Worm (Caenorhabditis elegans) whole organism, midembryonic: ENCODE measurements around the gene F44F4.3.
"Not testable (repeated sequence)": the region's sequence is repeated elsewhere in the genome, so short reads cannot be mapped to it uniquely, and the experiment has no call there.

Source experiments
- T22C8.4 ChIP-seq: fragments of 200-800 bp; sonication (Bioruptor generic); IDR thresholded peaks from 2 replicates; pipeline ENCODE4 v1.3.6; 2022; ENCODE audit warnings: missing genetic modification characterization, missing compliant biosample characterization
- cog-1 ChIP-seq: sonication (generic microtip); optimal IDR thresholded peaks from 2 replicates; lab custom pipeline; 2016; ENCODE audit warnings: missing genetic modification characterization, missing compliant biosample characterization
- flt-1 ChIP-seq: fragments of 200-800 bp; sonication (Bioruptor generic); IDR thresholded peaks from 2 replicates; pipeline ENCODE4 v1.3.6; 2022; ENCODE audit warnings: missing genetic modification characterization, missing compliant biosample characterization
- klf-2 ChIP-seq: fragments of 200-800 bp; sonication (Bioruptor generic); conservative IDR thresholded peaks from 2 replicates; pipeline ENCODE4 v1.3.6; 2022; ENCODE audit warnings: missing genetic modification reagents, missing genetic modification characterization, missing compliant biosample characterization
- med-1 ChIP-seq: sonication (generic microtip); optimal IDR thresholded peaks from 2 replicates; lab custom pipeline; 2017; ENCODE audit warnings: missing genetic modification characterization, mild to moderate bottlenecking, missing compliant biosample characterization, antibody characterized with exemption, missing genetic modification reagents; ENCODE audit not compliant: insufficient read depth
- ref-1 ChIP-seq: fragments of 200-800 bp; sonication (Bioruptor generic); conservative IDR thresholded peaks from 2 replicates; pipeline ENCODE4 v1.3.6; 2022; ENCODE audit warnings: missing genetic modification reagents, missing genetic modification characterization, missing compliant biosample characterization
- tab-1 ChIP-seq: fragments of 200-800 bp; sonication (Bioruptor generic); IDR thresholded peaks from 2 replicates; pipeline ENCODE4 v1.3.6; 2022; ENCODE audit warnings: missing genetic modification characterization, missing compliant biosample characterization
- ztf-23 ChIP-seq: fragments of 200-800 bp; sonication (Bioruptor generic); IDR thresholded peaks from 2 replicates; pipeline ENCODE4 v1.3.6; 2022; ENCODE audit warnings: missing genetic modification reagents, missing genetic modification characterization, missing compliant biosample characterization
- ztf-29 ChIP-seq: fragments of 200-800 bp; sonication (Bioruptor generic); IDR thresholded peaks from 2 replicates; pipeline ENCODE4 v1.3.6; 2022; ENCODE audit warnings: missing genetic modification reagents, missing genetic modification characterization, missing compliant biosample characterization

F44F4.3 gene

ce11 chrII:10923948-10924347 lies 38.2 kb upstream of the F44F4.3 start, which contains the start of gene Y19D2B.2:
TSS of gene Y19D2B.2 (plus strand) at chrII:10924248.
- TF ChIP-seq ztf-29 (GFP tag; lab: Robert Waterston, UW) (no peak), med-1 (no peak), klf-2 (GFP tag; lab: Robert Waterston, UW) (no peak), tab-1 (no peak), T22C8.4 (no peak), cog-1 (tag; lab: Kevin White, UChicago) (no peak), flt-1 (GFP tag; lab: Robert Waterston, UW) (no peak), ztf-23 (no peak), ref-1 (GFP tag; lab: Robert Waterston, UW) (no peak)

ce11 chrII:10922874-10923273 lies 37.2 kb upstream of the F44F4.3 start, which contains the start of gene Y19D2B.1:
TSS of gene Y19D2B.1 (minus strand) at chrII:10922974.
- not testable (repeated sequence) for TF ChIP-seq T22C8.4; cog-1 (tag; lab: Kevin White, UChicago); tab-1

- TF ChIP-seq ztf-23 (no peak), T22C8.4 (no peak), med-1 (no peak), ref-1 (GFP tag; lab: Robert Waterston, UW) (no peak), tab-1 (no peak), flt-1 (GFP tag; lab: Robert Waterston, UW) (no peak), ztf-29 (GFP tag; lab: Robert Waterston, UW) (no peak), cog-1 (tag; lab: Kevin White, UChicago) (no peak), klf-2 (GFP tag; lab: Robert Waterston, UW) (no peak)
Measured at ce11 chrII:10918293-10918756, 32.6 kb upstream of the F44F4.3 start, which contains the start of gene tba-4. TSS of gene tba-4 (plus strand) at chrII:10918706.

ce11 chrII:10917174-10917573 lies 31.5 kb upstream of the F44F4.3 start, which contains the start of gene F44F4.10:
TSS of gene F44F4.10 (minus strand) at chrII:10917274.
- TF ChIP-seq T22C8.4, result no peak
- no peak for TF ChIP-seq tab-1
- TF ChIP-seq flt-1 (GFP tag; lab: Robert Waterston, UW), result no peak
- TF ChIP-seq med-1, result no peak
- TF ChIP-seq ztf-23, result no peak
- no peak for TF ChIP-seq klf-2 (GFP tag; lab: Robert Waterston, UW)
- TF ChIP-seq ref-1 (GFP tag; lab: Robert Waterston, UW), result no peak

ce11 chrII:10915732-10916131 lies 30.0 kb upstream of the F44F4.3 start, which contains the start of gene F44F4.9:
TSS of gene F44F4.9 (minus strand) at chrII:10915832.
- TF ChIP-seq flt-1 (GFP tag; lab: Robert Waterston, UW), result no peak
- TF ChIP-seq klf-2 (GFP tag; lab: Robert Waterston, UW), result no peak

- TF ChIP-seq cog-1 (tag; lab: Kevin White, UChicago), result no peak
Measured at ce11 chrII:10914366-10914765, 28.6 kb upstream of the F44F4.3 start, which contains the start of gene F44F4.15. TSS of gene F44F4.15 (plus strand) at chrII:10914666.

- no peak for TF ChIP-seq med-1
- no peak for TF ChIP-seq ztf-29 (GFP tag; lab: Robert Waterston, UW)
- TF ChIP-seq tab-1, result no peak
- TF ChIP-seq ztf-23, result no peak
- no peak for TF ChIP-seq cog-1 (tag; lab: Kevin White, UChicago)
- TF ChIP-seq flt-1 (GFP tag; lab: Robert Waterston, UW), result no peak
- TF ChIP-seq ref-1 (GFP tag; lab: Robert Waterston, UW), result no peak
- TF ChIP-seq T22C8.4, result no peak
- TF ChIP-seq klf-2 (GFP tag; lab: Robert Waterston, UW), result no peak
Measured at ce11 chrII:10912995-10913394, 27.3 kb upstream of the F44F4.3 start.

- TF ChIP-seq tab-1, result no peak
- no peak for TF ChIP-seq klf-2 (GFP tag; lab: Robert Waterston, UW)
- TF ChIP-seq flt-1 (GFP tag; lab: Robert Waterston, UW), result no peak
- no peak for TF ChIP-seq T22C8.4
- no peak for TF ChIP-seq ref-1 (GFP tag; lab: Robert Waterston, UW)
- TF ChIP-seq cog-1 (tag; lab: Kevin White, UChicago), result no peak
- TF ChIP-seq ztf-23, result no peak
- no peak for TF ChIP-seq ztf-29 (GFP tag; lab: Robert Waterston, UW)
- TF ChIP-seq med-1, result no peak
Measured at ce11 chrII:10910219-10910618, 24.5 kb upstream of the F44F4.3 start, which contains the start of gene sra-11. TSS of gene sra-11 (minus strand) at chrII:10910319.

ce11 chrII:10904379-10904778 lies 18.7 kb upstream of the F44F4.3 start, which contains the start of gene sra-12:
TSS of gene sra-12 (minus strand) at chrII:10904479.
- not testable (repeated sequence) for TF ChIP-seq tab-1; ref-1 (GFP tag; lab: Robert Waterston, UW); cog-1 (tag; lab: Kevin White, UChicago)

ce11 chrII:10902104-10902503 lies 16.4 kb upstream of the F44F4.3 start, which contains the start of gene gly-1:
TSS of gene gly-1 (minus strand) at chrII:10902204.
- TF ChIP-seq med-1, result no peak
- TF ChIP-seq ztf-23, result no peak
- no peak for TF ChIP-seq cog-1 (tag; lab: Kevin White, UChicago)
- no peak for TF ChIP-seq tab-1
- TF ChIP-seq flt-1 (GFP tag; lab: Robert Waterston, UW), result no peak
- no peak for TF ChIP-seq T22C8.4
- TF ChIP-seq ztf-29 (GFP tag; lab: Robert Waterston, UW), result no peak
- TF ChIP-seq klf-2 (GFP tag; lab: Robert Waterston, UW), result no peak
- TF ChIP-seq ref-1 (GFP tag; lab: Robert Waterston, UW), result no peak

- TF ChIP-seq cog-1 (tag; lab: Kevin White, UChicago) (no peak), ztf-23 (no peak), tab-1 (no peak), T22C8.4 (no peak), klf-2 (GFP tag; lab: Robert Waterston, UW) (no peak), ztf-29 (GFP tag; lab: Robert Waterston, UW) (no peak), med-1 (no peak), ref-1 (GFP tag; lab: Robert Waterston, UW) (no peak), flt-1 (GFP tag; lab: Robert Waterston, UW) (no peak)
Measured at ce11 chrII:10898998-10899397, 13.3 kb upstream of the F44F4.3 start.
